Worm (Caenorhabditis elegans) whole organism, L1 larva: ENCODE data around the gene F16G10.13.

Experiments
- ama-1 ChIP-seq: fragments of 150-350 bp; optimal IDR thresholded peaks from 2 replicates; lab custom pipeline; 2014
- egl-27 ChIP-seq, 2 experiments: fragments of 150-350 bp in 1 of 2; sonication (generic microtip); optimal IDR thresholded peaks; 3 replicates each; lab custom pipeline; 2017 to 2018; ENCODE audit warnings: missing biosample characterization in 2 of 2, missing genetic modification characterization in 2 of 2, missing genetic modification reagents in 2 of 2
- lin-13 ChIP-seq: fragments of 150-350 bp; optimal IDR thresholded peaks from 2 replicates; lab custom pipeline; 2014; ENCODE audit warnings: missing biosample characterization, missing genetic modification reagents, missing genetic modification characterization
- lin-15B ChIP-seq: fragments of 150-350 bp; sonication (generic microtip); optimal IDR thresholded peaks from 3 replicates; lab custom pipeline; 2014; ENCODE audit warnings: missing biosample characterization, missing genetic modification characterization
- lin-35 ChIP-seq, 2 experiments: fragments of 150-350 bp; optimal IDR thresholded peaks; 2 replicates each; lab custom pipeline; 2014; ENCODE audit warnings: missing biosample characterization in 2 of 2, missing genetic modification characterization in 2 of 2, missing genetic modification reagents in 2 of 2
- mdl-1 ChIP-seq, 2 experiments: fragments of 150-350 bp; optimal IDR thresholded peaks; 2 replicates each; lab custom pipeline; 2014 to 2017; ENCODE audit warnings: missing biosample characterization in 2 of 2, missing genetic modification characterization in 2 of 2, inconsistent platforms in 1 of 2
- nhr-12 ChIP-seq: sonication (generic microtip); optimal IDR thresholded peaks from 2 replicates; lab custom pipeline; 2017; ENCODE audit warnings: missing biosample characterization, missing genetic modification characterization
- pqm-1 ChIP-seq: sonication (generic microtip); optimal IDR thresholded peaks from 3 replicates; lab custom pipeline; 2017; ENCODE audit warnings: missing biosample characterization, missing genetic modification characterization
- sox-4 ChIP-seq: sonication (generic microtip); optimal IDR thresholded peaks from 2 replicates; lab custom pipeline; 2016; ENCODE audit warnings: missing genetic modification characterization, missing compliant biosample characterization
- zag-1 ChIP-seq: fragments of 150-350 bp; optimal IDR thresholded peaks from 2 replicates; lab custom pipeline; 2014; ENCODE audit warnings: missing biosample characterization, missing genetic modification characterization

ce11 chrII:2390884-2391283 lies 4.9 kb downstream of the F16G10.13 start, which contains the start of gene F16G10.10:
- TF ChIP-seq sox-4 (tag; lab: Kevin White, UChicago) = no peak
- no peak for TF ChIP-seq pqm-1 (tag; lab: Kevin White, UChicago)
- no peak for TF ChIP-seq lin-35 (GFP tag; optimal IDR thresholded peaks at IDR 0.05; lab: Kevin White, UChicago)
- no peak for TF ChIP-seq egl-27 (tag; optimal IDR thresholded peaks at IDR 0.05; lab: Kevin White, UChicago)
- no peak for TF ChIP-seq lin-15B (tag; lab: Kevin White, UChicago)
- TF ChIP-seq zag-1 (tag; lab: Kevin White, UChicago) = no peak
- no peak for TF ChIP-seq mdl-1 (tag; optimal IDR thresholded peaks at IDR 0.05; lab: Kevin White, UChicago)
- no peak for TF ChIP-seq nhr-12
- TF ChIP-seq lin-13 (GFP tag; lab: Kevin White, UChicago) = no peak
- TF ChIP-seq ama-1 (lab: Kevin White, UChicago) = no peak
